Worm (Caenorhabditis elegans) whole organism, early embryonic: ENCODE data around the gene ZK673.4.

Experiments used
- B0310.2 ChIP-seq: sonication (generic microtip); optimal IDR thresholded peaks from 2 replicates; lab custom pipeline; 2016; ENCODE audit warnings: mild to moderate bottlenecking, missing genetic modification characterization, missing compliant biosample characterization
- F13C5.2 ChIP-seq: sonication (generic microtip); optimal IDR thresholded peaks from 2 replicates; lab custom pipeline; 2017; ENCODE audit warnings: mild to moderate bottlenecking, missing genetic modification characterization, inconsistent platforms, missing compliant biosample characterization
- ama-1 ChIP-seq: fragments of 150-350 bp; optimal IDR thresholded peaks from 2 replicates; lab custom pipeline; 2014
- flt-1 ChIP-seq: fragments of 200-800 bp; sonication (Bioruptor generic); IDR thresholded peaks from 2 replicates; pipeline ENCODE4 v1.3.6; 2022; ENCODE audit warnings: missing genetic modification characterization, missing compliant biosample characterization
- hnd-1 ChIP-seq: sonication (generic microtip); optimal IDR thresholded peaks from 2 replicates; lab custom pipeline; 2016; ENCODE audit warnings: missing genetic modification characterization, missing compliant biosample characterization
- pes-1 ChIP-seq: fragments of 200-800 bp; sonication (Bioruptor generic); IDR thresholded peaks from 2 replicates; pipeline ENCODE4 v1.3.6; 2022; ENCODE audit warnings: missing genetic modification reagents, missing genetic modification characterization, missing compliant biosample characterization

ce11 chrII:10470159-10470558 is 17.4 kb downstream of the ZK673.4 start, which contains the start of gene clec-143:
- no peak for TF ChIP-seq B0310.2 (tag; lab: Kevin White, UChicago)
- TF ChIP-seq hnd-1 (tag; lab: Kevin White, UChicago): no peak
- TF ChIP-seq ama-1: no peak
- no peak for TF ChIP-seq pes-1 (GFP tag; lab: Robert Waterston, UW)
- TF ChIP-seq F13C5.2: no peak
- no peak for TF ChIP-seq flt-1
